Fruit fly (Drosophila melanogaster) whole organism, embryonic: ENCODE results near the gene CG32483.

Source experiments
- CG11456 ChIP-seq: fragments of 200-800 bp; sonication (Bioruptor generic); IDR thresholded peaks from 3 replicates; pipeline ENCODE4 v1.3.6; 2022; ENCODE audit warnings: missing biosample characterization, missing genetic modification characterization
- CG11504 ChIP-seq: fragments of 200-800 bp; sonication (Bioruptor generic); optimal IDR thresholded peaks from 3 replicates; lab custom pipeline; 2019; ENCODE audit warnings: missing biosample characterization, mild to moderate bottlenecking, missing genetic modification characterization, moderate library complexity
- CG14710 ChIP-seq: fragments of 200-800 bp; sonication (Bioruptor generic); optimal IDR thresholded peaks from 3 replicates; lab custom pipeline; 2019; ENCODE audit warnings: missing biosample characterization, mild to moderate bottlenecking, missing genetic modification characterization, moderate library complexity
- CG15601 ChIP-seq: fragments of 200-800 bp; sonication (Bioruptor generic); optimal IDR thresholded peaks from 3 replicates; lab custom pipeline; 2019; ENCODE audit warnings: missing biosample characterization, mild to moderate bottlenecking, missing genetic modification characterization, moderate library complexity
- CG15696 ChIP-seq: fragments of 200-800 bp; sonication (Bioruptor generic); optimal IDR thresholded peaks from 2 replicates; lab custom pipeline; 2019; ENCODE audit warnings: missing biosample characterization, mild to moderate bottlenecking, missing genetic modification characterization, moderate library complexity
- CG17359 ChIP-seq: fragments of 200-800 bp; sonication (Bioruptor generic); optimal IDR thresholded peaks from 3 replicates; lab custom pipeline; 2018; ENCODE audit warnings: missing biosample characterization, mild to moderate bottlenecking, missing genetic modification characterization, moderate library complexity
- CG17802 ChIP-seq: fragments of 200-800 bp; sonication (Bioruptor generic); optimal IDR thresholded peaks from 2 replicates; lab custom pipeline; 2018; ENCODE audit warnings: missing biosample characterization, mild to moderate bottlenecking, missing genetic modification characterization, moderate library complexity
- CG18011 ChIP-seq: fragments of 200-800 bp; sonication (Bioruptor generic); optimal IDR thresholded peaks from 2 replicates; lab custom pipeline; 2017; ENCODE audit warnings: missing biosample characterization, missing genetic modification characterization, mild to moderate bottlenecking, moderate library complexity, missing genotype
- CG32767 ChIP-seq: fragments of 200-800 bp; sonication (Bioruptor generic); IDR thresholded peaks from 2 replicates; pipeline ENCODE4 v1.3.6; 2022; ENCODE audit warnings: missing biosample characterization, missing genetic modification characterization
- CG4328 ChIP-seq: fragments of 200-800 bp; sonication (Bioruptor generic); optimal IDR thresholded peaks from 3 replicates; lab custom pipeline; 2017; ENCODE audit warnings: missing biosample characterization, missing genetic modification reagents, missing genetic modification characterization
- CG5245 ChIP-seq: fragments of 200-800 bp; sonication (Bioruptor generic); optimal IDR thresholded peaks from 3 replicates; lab custom pipeline; 2016; ENCODE audit warnings: missing biosample characterization, missing genetic modification characterization
- CG5953 ChIP-seq: fragments of 200-800 bp; sonication (Bioruptor generic); IDR thresholded peaks from 2 replicates; pipeline ENCODE4 v1.3.6; 2022; ENCODE audit warnings: missing biosample characterization, missing genetic modification characterization
- CG6765 ChIP-seq: fragments of 200-800 bp; sonication (Bioruptor generic); optimal IDR thresholded peaks from 3 replicates; lab custom pipeline; 2017; ENCODE audit warnings: missing biosample characterization, mild to moderate bottlenecking, missing genetic modification characterization
- CG7372 ChIP-seq: fragments of 200-800 bp; sonication (Bioruptor generic); IDR thresholded peaks from 2 replicates; pipeline ENCODE4 v1.3.6; 2022; ENCODE audit warnings: missing biosample characterization, missing genetic modification characterization
- CG7786 ChIP-seq: fragments of 200-800 bp; sonication (Bioruptor generic); optimal IDR thresholded peaks from 2 replicates; lab custom pipeline; 2016; ENCODE audit warnings: missing biosample characterization, missing genetic modification characterization
- CG7839 ChIP-seq: fragments of 200-800 bp; sonication (Bioruptor generic); optimal IDR thresholded peaks from 3 replicates; lab custom pipeline; 2018; ENCODE audit warnings: missing biosample characterization, mild to moderate bottlenecking, missing genetic modification characterization, moderate library complexity
- D ChIP-seq, 2 experiments: fragments of 200-800 bp in 1 of 2; fragments of >200 bp in 1 of 2; sonication (Bioruptor generic) in 1 of 2; optimal IDR thresholded peaks; 2 replicates in 1 of 2; 3 replicates in 1 of 2; lab custom pipeline; 2017; ENCODE audit warnings: mild to moderate bottlenecking in 1 of 2, missing biosample characterization in 1 of 2, missing genetic modification characterization in 1 of 2, missing genetic modification reagents in 1 of 2
- D19B ChIP-seq: fragments of 200-800 bp; sonication (Bioruptor generic); optimal IDR thresholded peaks from 2 replicates; lab custom pipeline; 2017; ENCODE audit warnings: missing biosample characterization, mild to moderate bottlenecking, missing genetic modification characterization
- Doc2 ChIP-seq: fragments of 200-800 bp; sonication (Bioruptor generic); IDR thresholded peaks from 2 replicates; pipeline ENCODE4 v1.3.6; 2022; ENCODE audit warnings: missing biosample characterization, missing genetic modification characterization
- Gug ChIP-seq: fragments of 200-800 bp; sonication (Bioruptor generic); IDR thresholded peaks from 4 replicates; pipeline ENCODE4 v1.3.6; 2022; ENCODE audit warnings: missing biosample characterization, missing genetic modification characterization
- HLH4C ChIP-seq: fragments of 200-800 bp; sonication (Bioruptor generic); IDR thresholded peaks from 3 replicates; pipeline ENCODE4 v1.3.6; 2022; ENCODE audit warnings: missing biosample characterization, missing genetic modification characterization; ENCODE audit not compliant: partially characterized antibody
- HLH54F ChIP-seq: fragments of 200-800 bp; sonication (Bioruptor generic); optimal IDR thresholded peaks from 3 replicates; lab custom pipeline; 2016; ENCODE audit warnings: missing biosample characterization, missing genetic modification characterization
- Hand ChIP-seq: fragments of 200-800 bp; sonication (Bioruptor generic); optimal IDR thresholded peaks from 2 replicates; lab custom pipeline; 2017; ENCODE audit warnings: mild to moderate bottlenecking, missing biosample characterization, missing genetic modification reagents, missing genetic modification characterization
- Hr39 ChIP-seq: fragments of >200 bp; optimal IDR thresholded peaks from 2 replicates; lab custom pipeline; 2017
- Kr ChIP-seq: fragments of 200-800 bp; sonication (Bioruptor generic); optimal IDR thresholded peaks from 2 replicates; lab custom pipeline; 2017; ENCODE audit warnings: missing biosample characterization, mild to moderate bottlenecking, missing genetic modification characterization
- Lhr ChIP-seq: fragments of 200-800 bp; sonication (Bioruptor generic); optimal IDR thresholded peaks from 3 replicates; lab custom pipeline; 2017; ENCODE audit warnings: mild to moderate bottlenecking, missing biosample characterization, missing genetic modification reagents, missing genetic modification characterization
- MTF-1 ChIP-seq: fragments of 200-800 bp; sonication (Bioruptor generic); optimal IDR thresholded peaks from 2 replicates; lab custom pipeline; 2018; ENCODE audit warnings: missing biosample characterization, mild to moderate bottlenecking, missing genetic modification characterization, borderline replicate concordance
- Pdp1 ChIP-seq, 2 experiments: fragments of 200-800 bp; sonication (Bioruptor generic); optimal IDR thresholded peaks; 3 replicates each; lab custom pipeline; 2016; ENCODE audit warnings: missing biosample characterization in 2 of 2, missing genetic modification characterization in 2 of 2, mild to moderate bottlenecking in 1 of 2, moderate library complexity in 1 of 2
- Ptx1 ChIP-seq: fragments of 200-800 bp; sonication (Bioruptor generic); IDR thresholded peaks from 2 replicates; pipeline ENCODE4 v1.3.6; 2022; ENCODE audit warnings: missing biosample characterization, missing genetic modification characterization
- Rx ChIP-seq: fragments of 200-800 bp; sonication (Bioruptor generic); IDR thresholded peaks from 2 replicates; pipeline ENCODE4 v1.3.6; 2022; ENCODE audit warnings: missing biosample characterization, missing genetic modification characterization
- Sox102F ChIP-seq: fragments of 200-800 bp; sonication (Bioruptor generic); optimal IDR thresholded peaks from 2 replicates; lab custom pipeline; 2018; ENCODE audit warnings: missing biosample characterization, mild to moderate bottlenecking, missing genetic modification characterization, moderate library complexity
- ab ChIP-seq: fragments of 200-800 bp; sonication (Bioruptor generic); optimal IDR thresholded peaks from 2 replicates; lab custom pipeline; 2016; ENCODE audit warnings: missing biosample characterization, missing genetic modification characterization
- ase ChIP-seq: fragments of 200-800 bp; sonication (Bioruptor generic); IDR thresholded peaks from 3 replicates; pipeline ENCODE4 v1.3.6; 2022; ENCODE audit warnings: missing biosample characterization, missing genetic modification characterization
- ato ChIP-seq: fragments of 200-800 bp; sonication (Bioruptor generic); IDR thresholded peaks from 2 replicates; pipeline ENCODE4 v1.3.6; 2022; ENCODE audit warnings: missing biosample characterization, missing genetic modification characterization; ENCODE audit not compliant: partially characterized antibody
- az2 ChIP-seq: fragments of 200-800 bp; sonication (Bioruptor generic); optimal IDR thresholded peaks from 3 replicates; lab custom pipeline; 2016; ENCODE audit warnings: missing biosample characterization, missing genetic modification characterization
- chn ChIP-seq: fragments of 200-800 bp; sonication (Bioruptor generic); optimal IDR thresholded peaks from 2 replicates; lab custom pipeline; 2016; ENCODE audit warnings: missing biosample characterization, missing genetic modification characterization
- dm ChIP-seq: fragments of 200-800 bp; sonication (Bioruptor generic); optimal IDR thresholded peaks from 3 replicates; lab custom pipeline; 2016; ENCODE audit warnings: missing biosample characterization, missing genetic modification characterization
- emc ChIP-seq: fragments of 200-800 bp; sonication (Bioruptor generic); optimal IDR thresholded peaks from 2 replicates; lab custom pipeline; 2016; ENCODE audit warnings: missing biosample characterization, missing genetic modification characterization
- exex ChIP-seq: fragments of 200-800 bp; sonication (Bioruptor generic); optimal IDR thresholded peaks from 4 replicates; lab custom pipeline; 2018; ENCODE audit warnings: missing biosample characterization, mild to moderate bottlenecking, missing genetic modification characterization, moderate library complexity
- hb ChIP-seq: fragments of 200-800 bp; sonication (Bioruptor generic); IDR thresholded peaks from 3 replicates; pipeline ENCODE4 v1.3.6; 2022; ENCODE audit warnings: missing biosample characterization, missing genetic modification characterization; ENCODE audit not compliant: partially characterized antibody
- jigr1 ChIP-seq: fragments of 200-800 bp; sonication (Bioruptor generic); IDR thresholded peaks from 3 replicates; pipeline ENCODE4 v1.3.6; 2022; ENCODE audit warnings: missing biosample characterization, missing genetic modification characterization
- lbe ChIP-seq: fragments of 200-800 bp; sonication (Bioruptor generic); optimal IDR thresholded peaks from 2 replicates; lab custom pipeline; 2016; ENCODE audit warnings: missing biosample characterization, mild to moderate bottlenecking, missing genetic modification characterization
- nau ChIP-seq: fragments of 200-800 bp; sonication (Bioruptor generic); optimal IDR thresholded peaks from 3 replicates; lab custom pipeline; 2017; ENCODE audit warnings: missing biosample characterization, mild to moderate bottlenecking, missing genetic modification characterization, missing genetic modification reagents
- ranshi ChIP-seq: fragments of 200-800 bp; sonication (Bioruptor generic); IDR thresholded peaks from 2 replicates; pipeline ENCODE4 v1.3.6; 2022; ENCODE audit warnings: missing biosample characterization, missing genetic modification characterization
- run ChIP-seq: fragments of 200-800 bp; sonication (Bioruptor generic); optimal IDR thresholded peaks from 3 replicates; lab custom pipeline; 2018; ENCODE audit warnings: missing biosample characterization, mild to moderate bottlenecking, missing genetic modification characterization
- tin ChIP-seq: fragments of 200-800 bp; sonication (Bioruptor generic); optimal IDR thresholded peaks from 3 replicates; lab custom pipeline; 2016; ENCODE audit warnings: missing biosample characterization, missing genetic modification characterization
- tup ChIP-seq: fragments of 200-800 bp; sonication (Bioruptor generic); optimal IDR thresholded peaks from 2 replicates; lab custom pipeline; 2016; ENCODE audit warnings: missing biosample characterization, mild to moderate bottlenecking, missing genetic modification characterization, moderate library complexity
- unpg ChIP-seq: fragments of 200-800 bp; sonication (Bioruptor generic); optimal IDR thresholded peaks from 3 replicates; lab custom pipeline; 2018; ENCODE audit warnings: missing biosample characterization, mild to moderate bottlenecking, missing genetic modification characterization, moderate library complexity
- zfh2 ChIP-seq: fragments of 200-800 bp; sonication (Bioruptor generic); optimal IDR thresholded peaks from 2 replicates; lab custom pipeline; 2016; ENCODE audit warnings: missing biosample characterization, missing genetic modification characterization

CG32483 gene

DNA sequence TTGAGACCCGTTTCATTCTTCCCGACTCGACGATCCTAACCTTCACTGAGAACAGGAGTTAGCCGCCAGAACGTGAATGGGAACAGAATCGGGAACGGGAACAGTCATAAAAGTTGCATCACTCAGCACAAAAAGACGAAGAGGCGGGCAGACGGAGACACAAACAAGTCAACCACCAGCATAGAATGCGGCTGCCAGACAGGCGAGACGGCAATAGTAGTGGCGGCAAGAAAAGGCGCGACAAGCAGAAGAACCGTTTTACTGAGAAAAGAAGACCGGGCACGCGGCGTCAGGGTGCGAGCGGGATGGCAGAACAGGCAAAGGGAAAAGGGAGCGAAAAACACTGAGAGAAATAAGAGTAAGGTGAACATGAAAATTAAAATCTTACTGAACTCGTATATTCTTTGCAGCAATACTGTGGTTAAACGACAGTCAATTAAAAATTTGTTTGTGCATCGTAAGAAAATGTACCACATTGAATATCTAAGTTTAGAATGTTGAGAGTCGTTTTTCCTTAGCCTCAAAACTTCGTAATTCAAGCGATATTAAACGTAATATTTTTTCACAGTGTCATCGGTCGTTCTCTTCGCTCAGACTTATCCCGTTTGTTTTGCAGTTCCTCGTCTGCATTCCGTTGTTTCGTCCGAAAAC is 49.4 kb downstream of the CG32483 start (continued):
- TF ChIP-seq CG11456 (GFP tag; lab: Robert Waterston, UW): no peak
- no peak for TF ChIP-seq Doc2 (GFP tag; lab: Robert Waterston, UW)
- peak; percentile 86 for TF ChIP-seq tin (GFP tag; lab: Kevin White, UChicago)
- peak; percentile 50 for TF ChIP-seq nau
- peak; percentile 70 for TF ChIP-seq CG5953
- TF ChIP-seq CG14710: peak; percentile 92
- TF ChIP-seq dm: peak; percentile 74
- TF ChIP-seq HLH4C: no peak
- no peak for TF ChIP-seq D (optimal IDR thresholded peaks at IDR 0.05; lab: Kevin White, UChicago)
- peak; percentile 90 for TF ChIP-seq D (GFP tag; optimal IDR thresholded peaks at IDR 0.05; lab: Kevin White, UChicago)
- peak; percentile 42 for TF ChIP-seq CG18011 (GFP tag; lab: Kevin White, UChicago)
- TF ChIP-seq Hr39: no peak
- peak; percentile 84 to 90 for TF ChIP-seq Pdp1 (GFP tag; optimal IDR thresholded peaks at IDR 0.05; lab: Kevin White, UChicago)
- TF ChIP-seq CG15601 (tag; lab: Kevin White, UChicago): peak; percentile 88
- peak; percentile 75 for TF ChIP-seq lbe (GFP tag; lab: Kevin White, UChicago)
- TF ChIP-seq CG32767 (GFP tag; lab: Robert Waterston, UW): peak; percentile 74
- peak; percentile 79 for TF ChIP-seq CG5245 (GFP tag; lab: Kevin White, UChicago)
- TF ChIP-seq Rx (GFP tag; lab: Robert Waterston, UW): peak; percentile 71
- peak; percentile 84 for TF ChIP-seq az2 (GFP tag; lab: Kevin White, UChicago)
- TF ChIP-seq tup (GFP tag; lab: Kevin White, UChicago): peak; percentile 18
- peak; percentile 8 for TF ChIP-seq Hand (GFP tag; lab: Kevin White, UChicago)
- TF ChIP-seq ase: peak; percentile 75; the same call in 2 of the 3 replicates
- peak; percentile 62 for TF ChIP-seq chn (GFP tag; lab: Kevin White, UChicago)
- peak; percentile 58 for TF ChIP-seq MTF-1 (GFP tag; lab: Kevin White, UChicago)
- TF ChIP-seq CG15696 (tag; lab: Kevin White, UChicago): peak; percentile 96
- peak; percentile 48; the same call in 1 of the 2 replicates for TF ChIP-seq CG7372 (GFP tag; lab: Robert Waterston, UW)
- TF ChIP-seq hb: no peak
- TF ChIP-seq CG7839: peak; percentile 85
- TF ChIP-seq ato (GFP tag; lab: Robert Waterston, UW): no peak
- peak; percentile 69 for TF ChIP-seq Lhr
- no peak for TF ChIP-seq exex (tag; lab: Kevin White, UChicago)
- TF ChIP-seq unpg (GFP tag; lab: Kevin White, UChicago): peak; percentile 86
- TF ChIP-seq HLH54F: peak; percentile 56
- peak; percentile 64 for TF ChIP-seq Kr (GFP tag; lab: Kevin White, UChicago)
- TF ChIP-seq zfh2 (GFP tag; lab: Kevin White, UChicago): peak; percentile 54
- no peak for TF ChIP-seq emc (GFP tag; lab: Kevin White, UChicago)
- TF ChIP-seq CG17359 (tag; lab: Kevin White, UChicago): peak; percentile 86
- peak; percentile 77 for TF ChIP-seq Sox102F (GFP tag; lab: Kevin White, UChicago)
- peak; percentile 30 for TF ChIP-seq CG17802 (tag; lab: Kevin White, UChicago)
- TF ChIP-seq jigr1 (GFP tag; lab: Robert Waterston, UW): no peak
- TF ChIP-seq CG7786 (GFP tag; lab: Kevin White, UChicago): peak; percentile 82
- TF ChIP-seq D19B (GFP tag; lab: Kevin White, UChicago): peak; percentile 34
- peak; percentile 80 for TF ChIP-seq CG4328 (GFP tag; lab: Kevin White, UChicago)
- peak; percentile 71 for TF ChIP-seq CG6765 (GFP tag; lab: Kevin White, UChicago)
- TF ChIP-seq run (tag; lab: Kevin White, UChicago): peak; percentile 36
- peak; percentile 57; the same call in 3 of the 4 replicates for TF ChIP-seq Gug (GFP tag; lab: Robert Waterston, UW)
- TF ChIP-seq ranshi (GFP tag; lab: Robert Waterston, UW): peak; percentile 72
- peak; percentile 86 for TF ChIP-seq ab (GFP tag; lab: Kevin White, UChicago)
- peak; percentile 83 for TF ChIP-seq Ptx1
- peak; percentile 84 for TF ChIP-seq CG11504 (tag; lab: Kevin White, UChicago)
